Fruit fly (Drosophila melanogaster) whole organism, embryonic: Measurements from ENCODE around the gene ACXA.

Experiments used
- Antp ChIP-seq: fragments of 200-800 bp; sonication (Bioruptor generic); optimal IDR thresholded peaks from 3 replicates; lab custom pipeline; 2016; ENCODE audit warnings: missing biosample characterization, missing genetic modification characterization
- CG10274 ChIP-seq: fragments of 200-800 bp; sonication (Bioruptor generic); optimal IDR thresholded peaks from 3 replicates; lab custom pipeline; 2017; ENCODE audit warnings: missing biosample characterization, mild to moderate bottlenecking, missing genetic modification characterization
- CG10462 ChIP-seq: fragments of 200-800 bp; sonication (Bioruptor generic); optimal IDR thresholded peaks from 2 replicates; lab custom pipeline; 2016; ENCODE audit warnings: missing biosample characterization, missing genetic modification characterization
- CG12104 ChIP-seq: fragments of 200-800 bp; sonication (Bioruptor generic); optimal IDR thresholded peaks from 3 replicates; lab custom pipeline; 2016; ENCODE audit warnings: missing biosample characterization, missing genetic modification characterization
- CG12236 ChIP-seq: fragments of 200-800 bp; sonication (Bioruptor generic); optimal IDR thresholded peaks from 2 replicates; lab custom pipeline; 2016; ENCODE audit warnings: missing biosample characterization, missing genetic modification characterization
- CG13894 ChIP-seq: fragments of 200-800 bp; sonication (Bioruptor generic); optimal IDR thresholded peaks from 3 replicates; lab custom pipeline; 2018; ENCODE audit warnings: missing biosample characterization, mild to moderate bottlenecking, missing genetic modification characterization, moderate library complexity
- CG17361 ChIP-seq: fragments of 200-800 bp; sonication (Bioruptor generic); IDR thresholded peaks from 3 replicates; pipeline ENCODE4 v1.3.6; 2022; ENCODE audit warnings: missing biosample characterization, missing genetic modification characterization
- CG2875 ChIP-seq: fragments of 200-800 bp; sonication (Bioruptor generic); optimal IDR thresholded peaks from 2 replicates; lab custom pipeline; 2017; ENCODE audit warnings: missing biosample characterization, mild to moderate bottlenecking, missing genetic modification characterization, missing genetic modification reagents
- CG3065 ChIP-seq: fragments of 200-800 bp; sonication (Bioruptor generic); optimal IDR thresholded peaks from 2 replicates; lab custom pipeline; 2016; ENCODE audit warnings: missing biosample characterization, missing genetic modification characterization
- CG6254 ChIP-seq: fragments of 200-800 bp; sonication (Bioruptor generic); optimal IDR thresholded peaks from 3 replicates; lab custom pipeline; 2017; ENCODE audit warnings: mild to moderate bottlenecking, missing biosample characterization, missing genetic modification reagents, missing genetic modification characterization
- CG6654 ChIP-seq: fragments of 200-800 bp; sonication (Bioruptor generic); optimal IDR thresholded peaks from 2 replicates; lab custom pipeline; 2017; ENCODE audit warnings: missing biosample characterization, mild to moderate bottlenecking, missing genetic modification characterization
- CG6791 ChIP-seq: fragments of 200-800 bp; sonication (Bioruptor generic); IDR thresholded peaks from 3 replicates; pipeline ENCODE4 v1.3.6; 2022; ENCODE audit warnings: missing biosample characterization, missing genetic modification characterization; ENCODE audit not compliant: partially characterized antibody
- CG7357 ChIP-seq: fragments of 200-800 bp; sonication (Bioruptor generic); IDR thresholded peaks from 3 replicates; pipeline ENCODE4 v1.3.6; 2022; ENCODE audit warnings: missing biosample characterization, missing genetic modification characterization
- CG7745 ChIP-seq: fragments of 200-800 bp; sonication (Bioruptor generic); optimal IDR thresholded peaks from 2 replicates; lab custom pipeline; 2018; ENCODE audit warnings: missing biosample characterization, mild to moderate bottlenecking, missing genetic modification characterization, moderate library complexity
- CG7987 ChIP-seq: fragments of 200-800 bp; sonication (Bioruptor generic); optimal IDR thresholded peaks from 2 replicates; lab custom pipeline; 2018; ENCODE audit warnings: missing biosample characterization, mild to moderate bottlenecking, missing genetic modification characterization, moderate library complexity
- CHES-1-like ChIP-seq: fragments of 200-800 bp; sonication (Bioruptor generic); optimal IDR thresholded peaks from 2 replicates; lab custom pipeline; 2016; ENCODE audit warnings: missing biosample characterization, missing genetic modification characterization
- CTCF ChIP-seq: fragments of 200-800 bp; sonication (Bioruptor generic); optimal IDR thresholded peaks from 2 replicates; lab custom pipeline; 2017; ENCODE audit warnings: missing biosample characterization, mild to moderate bottlenecking, missing genetic modification characterization, moderate library complexity
- E2f2 ChIP-seq: fragments of 200-800 bp; sonication (Bioruptor generic); IDR thresholded peaks from 2 replicates; pipeline ENCODE4 v1.3.6; 2022; ENCODE audit warnings: missing biosample characterization, missing genetic modification characterization
- Fer1 ChIP-seq: fragments of 200-800 bp; sonication (Bioruptor generic); optimal IDR thresholded peaks from 2 replicates; lab custom pipeline; 2017; ENCODE audit warnings: missing biosample characterization, mild to moderate bottlenecking, missing genetic modification characterization
- Fer2 ChIP-seq: fragments of 200-800 bp; sonication (Bioruptor generic); optimal IDR thresholded peaks from 2 replicates; lab custom pipeline; 2018; ENCODE audit warnings: missing biosample characterization, mild to moderate bottlenecking, missing genetic modification characterization, moderate library complexity
- HLH4C ChIP-seq: fragments of 200-800 bp; sonication (Bioruptor generic); IDR thresholded peaks from 3 replicates; pipeline ENCODE4 v1.3.6; 2022; ENCODE audit warnings: missing biosample characterization, missing genetic modification characterization; ENCODE audit not compliant: partially characterized antibody
- Lpt ChIP-seq: fragments of >200 bp; optimal IDR thresholded peaks from 2 replicates; lab custom pipeline; 2018; ENCODE audit warnings: missing biosample characterization, missing genetic modification characterization
- MBD-R2 ChIP-seq: fragments of 200-800 bp; sonication (Bioruptor generic); IDR thresholded peaks from 2 replicates; pipeline ENCODE4 v1.3.6; 2022; ENCODE audit warnings: missing biosample characterization, missing genetic modification characterization
- Nf-YB ChIP-seq: fragments of 200-800 bp; sonication (Bioruptor generic); optimal IDR thresholded peaks from 3 replicates; lab custom pipeline; 2019; ENCODE audit warnings: missing biosample characterization, mild to moderate bottlenecking, missing genetic modification characterization, moderate library complexity
- Oaz ChIP-seq: fragments of 200-800 bp; sonication (Bioruptor generic); IDR thresholded peaks from 2 replicates; pipeline ENCODE4 v1.3.6; 2022; ENCODE audit warnings: missing biosample characterization, missing genetic modification characterization
- aop ChIP-seq: fragments of 200-800 bp; sonication (Bioruptor generic); IDR thresholded peaks from 2 replicates; pipeline ENCODE4 v1.3.6; 2022; ENCODE audit warnings: missing biosample characterization, missing genetic modification characterization
- ase ChIP-seq: fragments of 200-800 bp; sonication (Bioruptor generic); IDR thresholded peaks from 3 replicates; pipeline ENCODE4 v1.3.6; 2022; ENCODE audit warnings: missing biosample characterization, missing genetic modification characterization
- az2 ChIP-seq: fragments of 200-800 bp; sonication (Bioruptor generic); optimal IDR thresholded peaks from 3 replicates; lab custom pipeline; 2016; ENCODE audit warnings: missing biosample characterization, missing genetic modification characterization
- corto ChIP-seq: fragments of 200-800 bp; sonication (Bioruptor generic); optimal IDR thresholded peaks from 2 replicates; lab custom pipeline; 2016; ENCODE audit warnings: missing biosample characterization, mild to moderate bottlenecking, missing genetic modification characterization, moderate library complexity
- danr ChIP-seq: fragments of 200-800 bp; sonication (Bioruptor generic); IDR thresholded peaks from 2 replicates; pipeline ENCODE4 v1.3.6; 2022; ENCODE audit warnings: missing biosample characterization, missing genetic modification characterization
- dati ChIP-seq: fragments of 200-800 bp; sonication (Bioruptor generic); IDR thresholded peaks from 2 replicates; pipeline ENCODE4 v1.3.6; 2022; ENCODE audit warnings: missing biosample characterization, missing genetic modification characterization
- fru ChIP-seq: fragments of >200 bp; optimal IDR thresholded peaks from 2 replicates; lab custom pipeline; 2017
- grn ChIP-seq: fragments of 200-800 bp; sonication (Bioruptor generic); optimal IDR thresholded peaks from 3 replicates; lab custom pipeline; 2017; ENCODE audit warnings: missing biosample characterization, missing genetic modification characterization
- lab ChIP-seq: fragments of 200-800 bp; sonication (Bioruptor generic); optimal IDR thresholded peaks from 3 replicates; lab custom pipeline; 2017; ENCODE audit warnings: missing biosample characterization, missing genetic modification characterization, mild to moderate bottlenecking, moderate library complexity, missing genetic modification reagents
- onecut ChIP-seq: fragments of 200-800 bp; sonication (Bioruptor generic); IDR thresholded peaks from 2 replicates; pipeline ENCODE4 v1.3.6; 2022; ENCODE audit warnings: missing biosample characterization, missing genetic modification characterization
- phol ChIP-seq: fragments of 200-800 bp; sonication (Bioruptor generic); optimal IDR thresholded peaks from 3 replicates; lab custom pipeline; 2018; ENCODE audit warnings: missing biosample characterization, mild to moderate bottlenecking, missing genetic modification characterization, moderate library complexity
- schlank ChIP-seq: fragments of 200-800 bp; sonication (Bioruptor generic); optimal IDR thresholded peaks from 2 replicates; lab custom pipeline; 2018; ENCODE audit warnings: missing biosample characterization, mild to moderate bottlenecking, missing genetic modification characterization
- sima ChIP-seq: fragments of 200-800 bp; sonication (Bioruptor generic); optimal IDR thresholded peaks from 2 replicates; lab custom pipeline; 2016; ENCODE audit warnings: missing biosample characterization, missing genetic modification characterization
- ssp ChIP-seq: fragments of 200-800 bp; sonication (Bioruptor generic); IDR thresholded peaks from 2 replicates; pipeline ENCODE4 v1.3.6; 2022; ENCODE audit warnings: missing biosample characterization, missing genetic modification characterization
- tll ChIP-seq, 2 experiments: fragments of 200-800 bp in 1 of 2; fragments of >200 bp in 1 of 2; sonication (Bioruptor generic) in 1 of 2; optimal IDR thresholded peaks; 2 replicates each; lab custom pipeline; 2017 to 2019; ENCODE audit warnings: missing biosample characterization in 2 of 2, missing genetic modification characterization in 2 of 2, mild to moderate bottlenecking in 1 of 2, moderate library complexity in 1 of 2
- tna ChIP-seq: fragments of 200-800 bp; sonication (Bioruptor generic); IDR thresholded peaks from 2 replicates; pipeline ENCODE4 v1.3.6; 2022; ENCODE audit warnings: missing biosample characterization, missing genetic modification characterization; ENCODE audit not compliant: partially characterized antibody
- trem ChIP-seq: fragments of 200-800 bp; optimal IDR thresholded peaks from 3 replicates; lab custom pipeline; 2019; ENCODE audit warnings: missing biosample characterization, mild to moderate bottlenecking, missing genetic modification characterization, moderate library complexity
- tx ChIP-seq: fragments of 200-800 bp; sonication (Bioruptor generic); optimal IDR thresholded peaks from 2 replicates; lab custom pipeline; 2016; ENCODE audit warnings: missing biosample characterization, missing genetic modification characterization
- vvl ChIP-seq: fragments of 200-800 bp; sonication (Bioruptor generic); IDR thresholded peaks from 2 replicates; pipeline ENCODE4 v1.3.6; 2022; ENCODE audit warnings: missing biosample characterization, missing genetic modification characterization
- zen ChIP-seq: fragments of 200-800 bp; sonication (Bioruptor generic); optimal IDR thresholded peaks from 3 replicates; lab custom pipeline; 2018; ENCODE audit warnings: missing biosample characterization, mild to moderate bottlenecking, missing genetic modification characterization, moderate library complexity

The ACXA gene

dm6 chr2L:12920791-12921190 is at the start of gene ACXA:
ACXA (plus strand) TSS chr2L:12921091.
- no peak for TF ChIP-seq CG6254 (GFP tag; lab: Kevin White, UChicago)
- TF ChIP-seq ase (GFP tag; lab: Robert Waterston, UW) = no peak
- TF ChIP-seq sima (GFP tag; lab: Kevin White, UChicago) = no peak
- TF ChIP-seq CG12104 (GFP tag; lab: Kevin White, UChicago) = no peak
- no peak for TF ChIP-seq Nf-YB
- TF ChIP-seq CG7987 (GFP tag; lab: Kevin White, UChicago) = no peak
- no peak for TF ChIP-seq danr (GFP tag; lab: Robert Waterston, UW)
- TF ChIP-seq aop (GFP tag; lab: Robert Waterston, UW) = no peak
- no peak for TF ChIP-seq grn
- no peak for TF ChIP-seq tna
- no peak for TF ChIP-seq ssp (GFP tag; lab: Robert Waterston, UW)

- TF ChIP-seq CTCF (GFP tag; lab: Kevin White, UChicago) = peak; percentile 74
- 0 out of 3 replicates have a peak, but pooled peaks have one; percentile 16 for TF ChIP-seq CG7357 (GFP tag; lab: Robert Waterston, UW)
- no peak for TF ChIP-seq CG2875 (GFP tag; lab: Kevin White, UChicago)
- TF ChIP-seq onecut (GFP tag; lab: Robert Waterston, UW) = peak; percentile 52
Measured at dm6 chr2L:12880429-12880828, 40.5 kb upstream of the ACXA start.

DNA sequence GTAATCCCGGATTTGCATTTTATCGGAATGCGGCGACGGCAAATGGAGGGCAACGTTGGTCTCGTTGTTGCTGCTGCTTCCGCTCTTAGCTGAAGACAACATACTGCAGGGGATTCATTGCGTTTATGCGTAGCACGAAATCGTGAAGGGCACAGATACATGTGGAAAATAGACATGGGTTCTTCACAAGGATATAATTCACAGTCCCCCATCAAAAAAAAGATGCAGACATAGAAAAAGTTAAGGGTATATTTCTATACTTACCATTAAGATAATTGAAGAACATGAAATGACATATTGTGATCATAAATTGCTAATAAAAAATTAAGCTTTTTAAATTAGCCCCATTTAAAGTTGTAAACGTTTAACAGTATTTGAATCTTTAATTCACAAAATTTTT is 29.2 kb upstream of the ACXA start:
- TF ChIP-seq CG17361 (peak; percentile 37; the same call in 1 of the 3 replicates), Lpt (GFP tag; lab: Kevin White, UChicago) (no peak), phol (tag; lab: Kevin White, UChicago) (peak; percentile 36), tx (GFP tag; lab: Kevin White, UChicago) (no peak), Oaz (no peak), zen (tag; lab: Kevin White, UChicago) (peak; percentile 47)

DNA sequence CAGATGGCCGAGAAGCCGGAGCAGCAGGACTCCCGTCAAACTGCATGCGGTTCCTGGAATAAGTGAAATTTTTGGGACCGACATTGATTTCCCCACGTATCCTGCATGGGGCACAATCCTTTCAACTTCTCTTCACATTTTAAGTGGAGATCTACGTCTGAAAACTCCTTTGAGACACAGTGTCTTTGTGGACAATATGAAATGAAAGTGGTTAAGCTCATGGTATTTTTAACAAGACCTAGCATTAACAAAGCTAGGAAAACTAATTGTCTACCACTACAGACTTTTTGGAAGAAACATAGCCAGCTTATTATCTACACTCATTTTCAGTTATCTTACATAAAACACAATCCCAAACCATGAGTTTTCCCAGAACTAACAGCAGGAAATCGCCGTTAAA is 8.7 kb upstream of the ACXA start, which contains the start of gene ACXC:
Gene ACXC (plus strand): TSS at position 301 of the 400 bp plus-strand sequence.
- no peak for TF ChIP-seq tll (GFP tag; optimal IDR thresholded peaks at IDR 0.05; lab: Kevin White, UChicago)
- no peak for TF ChIP-seq phol (tag; lab: Kevin White, UChicago)
- TF ChIP-seq Fer1 (GFP tag; lab: Kevin White, UChicago) = no peak
- TF ChIP-seq E2f2 (GFP tag; lab: Robert Waterston, UW) = no peak
- no peak for TF ChIP-seq HLH4C
- no peak for TF ChIP-seq CG12236 (GFP tag; lab: Kevin White, UChicago)
- no peak for TF ChIP-seq Lpt (GFP tag; lab: Kevin White, UChicago)
- no peak for TF ChIP-seq MBD-R2 (GFP tag; lab: Robert Waterston, UW)
- TF ChIP-seq az2 = no peak
- no peak for TF ChIP-seq trem
- TF ChIP-seq CG6654 (GFP tag; lab: Kevin White, UChicago) = no peak
- TF ChIP-seq CG10462 (GFP tag; lab: Kevin White, UChicago) = no peak
- TF ChIP-seq dati = no peak
- TF ChIP-seq CG13894 (tag; lab: Kevin White, UChicago) = no peak
- TF ChIP-seq, all 482 proteins: peak for 0

- no peak for TF ChIP-seq CG3065
- TF ChIP-seq CG7745 (tag; lab: Kevin White, UChicago) = no peak
- TF ChIP-seq corto (GFP tag; lab: Kevin White, UChicago) = no peak
- no peak for TF ChIP-seq Antp (GFP tag; lab: Kevin White, UChicago)
- no peak for TF ChIP-seq CG10274 (GFP tag; lab: Kevin White, UChicago)
- no peak for TF ChIP-seq fru (lab: Kevin White, UChicago)
- TF ChIP-seq lab = no peak
- no peak for TF ChIP-seq schlank (tag; lab: Kevin White, UChicago)
- no peak for TF ChIP-seq vvl (GFP tag; lab: Robert Waterston, UW)
- no peak for TF ChIP-seq CHES-1-like (GFP tag; lab: Kevin White, UChicago)
- no peak for TF ChIP-seq CG6791 (GFP tag; lab: Robert Waterston, UW)
- TF ChIP-seq Fer2 (tag; lab: Kevin White, UChicago) = no peak
Measured at dm6 chr2L:12916514-12916913, 4.4 kb upstream of the ACXA start, which contains the start of gene ACXB. ACXB (plus strand) TSS chr2L:12916814.
